Worm (Caenorhabditis elegans): ENCODE measurements around the gene srw-3.

The srw-3 gene

DNA sequence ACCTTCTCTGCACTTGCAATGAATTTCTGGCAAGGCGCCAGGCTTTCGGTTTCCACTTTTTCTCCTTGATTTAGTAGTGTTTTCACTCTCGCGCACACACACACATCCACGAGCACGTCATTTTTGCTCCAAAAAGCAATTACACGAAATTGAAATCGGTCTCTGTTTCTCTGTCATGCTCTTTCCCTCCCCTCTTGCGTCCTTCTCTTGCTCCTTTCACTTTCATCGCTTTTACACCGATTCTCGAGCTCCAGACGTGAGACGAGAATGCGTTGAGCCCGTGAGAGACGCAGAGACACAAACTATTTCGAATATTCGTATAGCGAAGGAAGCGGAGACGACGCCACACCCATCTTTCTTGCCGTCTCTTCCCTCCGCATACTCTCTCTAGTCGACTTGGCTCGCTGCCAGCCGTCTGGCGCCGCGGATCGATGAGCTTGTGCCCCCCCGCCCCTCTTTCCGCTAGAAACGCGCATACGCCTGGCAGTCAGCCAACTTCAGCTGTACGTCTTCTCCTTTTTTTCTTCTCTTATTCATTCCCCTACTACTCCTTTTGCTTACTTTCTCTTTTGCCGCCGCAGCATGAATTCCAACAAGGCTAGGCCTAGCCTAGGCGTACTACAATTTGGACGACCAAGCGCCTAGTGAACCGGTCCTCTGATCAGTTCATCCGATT lies 22.7 kb downstream of the srw-3 start:
- peak; percentile 71 for TF ChIP-seq lin-13 (GFP tag; optimal IDR thresholded peaks at IDR 0.05)
- peak; percentile 88 for TF ChIP-seq unc-55 (GFP tag; optimal IDR thresholded peaks at IDR 0.05)
- TF ChIP-seq C34F6.9 (tag; optimal IDR thresholded peaks at IDR 0.05), result peak; percentile 94
- no peak for TF ChIP-seq R02D3.7 (tag; optimal IDR thresholded peaks at IDR 0.05)
- no peak for TF ChIP-seq nhr-10 (tag; optimal IDR thresholded peaks at IDR 0.05)
- TF ChIP-seq unc-39 (tag; optimal IDR thresholded peaks at IDR 0.05), result no peak
- TF ChIP-seq nhr-11 (tag; optimal IDR thresholded peaks at IDR 0.05), result no peak
- TF ChIP-seq lin-39 (tag; optimal IDR thresholded peaks at IDR 0.05), result no peak
- TF ChIP-seq mbf-1 (tag; optimal IDR thresholded peaks at IDR 0.05), result no peak
- TF ChIP-seq lin-11 (tag; optimal IDR thresholded peaks at IDR 0.05), result peak; percentile 41
- peak; percentile 88 for TF ChIP-seq Y55F3AM.14 (GFP tag; optimal IDR thresholded peaks at IDR 0.05)
- peak; percentile 89 for TF ChIP-seq sma-9 (GFP tag; optimal IDR thresholded peaks at IDR 0.05)
- no peak for TF ChIP-seq sma-9 (tag; optimal IDR thresholded peaks at IDR 0.05)
- peak; percentile 50 for TF ChIP-seq sem-4 (tag; optimal IDR thresholded peaks at IDR 0.05)
- TF ChIP-seq nhr-12 (tag; optimal IDR thresholded peaks at IDR 0.05), result no peak
- TF ChIP-seq ZK546.5 (tag; optimal IDR thresholded peaks at IDR 0.05), result peak; percentile 8
- TF ChIP-seq egl-27 (tag; optimal IDR thresholded peaks at IDR 0.05), result peak; percentile 42
- TF ChIP-seq unc-62 (GFP tag; optimal IDR thresholded peaks at IDR 0.05), result no peak
- TF ChIP-seq ztf-11 (tag; optimal IDR thresholded peaks at IDR 0.05), result no peak
- TF ChIP-seq nhr-25 (tag; optimal IDR thresholded peaks at IDR 0.05), result peak; percentile 52
- TF ChIP-seq nhr-23 (tag; optimal IDR thresholded peaks at IDR 0.05), result no peak
- TF ChIP-seq lsy-2 (tag; optimal IDR thresholded peaks at IDR 0.05), result peak; percentile 51 to 75
- TF ChIP-seq snpc-4 (tag; optimal IDR thresholded peaks at IDR 0.05), result no peak
- TF ChIP-seq mab-5 (tag; optimal IDR thresholded peaks at IDR 0.05), result peak; percentile 77
- no peak for TF ChIP-seq fos-1 (tag; optimal IDR thresholded peaks at IDR 0.05)
- peak; percentile 68 for TF ChIP-seq mdl-1 (tag; optimal IDR thresholded peaks at IDR 0.05)
- no peak for TF ChIP-seq elt-3 (tag; optimal IDR thresholded peaks at IDR 0.05)
- TF ChIP-seq dmd-4 (tag; optimal IDR thresholded peaks at IDR 0.05), result no peak
- peak; percentile 94 for TF ChIP-seq F13H6.1 (tag; optimal IDR thresholded peaks at IDR 0.05)
- no peak for TF ChIP-seq elt-1 (tag; optimal IDR thresholded peaks at IDR 0.05)
- no peak for TF ChIP-seq nhr-237 (tag; optimal IDR thresholded peaks at IDR 0.05)
- TF ChIP-seq nhr-21 (tag; optimal IDR thresholded peaks at IDR 0.05), result peak; percentile 44
- TF ChIP-seq nhr-129 (tag; optimal IDR thresholded peaks at IDR 0.05), result peak; percentile 91
- no peak for TF ChIP-seq skn-1 (tag; optimal IDR thresholded peaks at IDR 0.05)
- TF ChIP-seq ceh-82 (tag; optimal IDR thresholded peaks at IDR 0.05), result no peak
- TF ChIP-seq ztf-1 (GFP tag; conservative IDR thresholded peaks at IDR 0.05), result no peak
- TF ChIP-seq gmeb-1 (tag; optimal IDR thresholded peaks at IDR 0.05), result no peak
- TF ChIP-seq nhr-6 (tag; optimal IDR thresholded peaks at IDR 0.05), result no peak
- TF ChIP-seq nhr-77 (tag; optimal IDR thresholded peaks at IDR 0.05), result no peak
- peak; percentile 67 for TF ChIP-seq ztf-4 (tag; optimal IDR thresholded peaks at IDR 0.05)
- TF ChIP-seq peb-1 (tag; optimal IDR thresholded peaks at IDR 0.05), result no peak
- TF ChIP-seq sma-3 (GFP tag; optimal IDR thresholded peaks at IDR 0.05), result no peak
- TF ChIP-seq blmp-1 (tag; optimal IDR thresholded peaks at IDR 0.05; ENCODE audit: insufficient read depth), result peak; percentile 85
- TF ChIP-seq ceh-16 (tag; optimal IDR thresholded peaks at IDR 0.05), result no peak
- TF ChIP-seq alr-1 (tag; optimal IDR thresholded peaks at IDR 0.05), result no peak
- TF ChIP-seq crh-2 (tag; optimal IDR thresholded peaks at IDR 0.05), result peak; percentile 78
- no peak for TF ChIP-seq ama-1 (optimal IDR thresholded peaks at IDR 0.05)
- TF ChIP-seq zag-1 (tag; optimal IDR thresholded peaks at IDR 0.05), result peak; percentile 93
- TF ChIP-seq aly-2 (tag; optimal IDR thresholded peaks at IDR 0.05), result no peak

Data from whole organism, L2 larva.